Worm (Caenorhabditis elegans) whole organism, L3 larva: ENCODE results near the gene mig-21.

Experiments
- R02D3.7 ChIP-seq: fragments of 150-350 bp; optimal IDR thresholded peaks from 2 replicates; lab custom pipeline; 2014; ENCODE audit warnings: missing biosample characterization, missing genetic modification characterization
- ama-1 ChIP-seq: fragments of 150-350 bp; optimal IDR thresholded peaks from 2 replicates; lab custom pipeline; 2018
- ceh-16 ChIP-seq: sonication (generic microtip); optimal IDR thresholded peaks from 2 replicates; lab custom pipeline; 2017; ENCODE audit warnings: missing biosample characterization, missing genetic modification characterization
- ceh-28 ChIP-seq: fragments of 150-350 bp; optimal IDR thresholded peaks from 2 replicates; lab custom pipeline; 2014; ENCODE audit warnings: missing biosample characterization, missing genetic modification reagents, missing genetic modification characterization
- ceh-82 ChIP-seq: fragments of 150-350 bp; optimal IDR thresholded peaks from 2 replicates; lab custom pipeline; 2014; ENCODE audit warnings: missing biosample characterization, missing genetic modification characterization
- daf-12 ChIP-seq: fragments of 150-350 bp; optimal IDR thresholded peaks from 2 replicates; lab custom pipeline; 2014; ENCODE audit warnings: missing biosample characterization, missing genetic modification reagents, missing genetic modification characterization
- egl-27 ChIP-seq: sonication (generic microtip); optimal IDR thresholded peaks from 4 replicates; lab custom pipeline; 2017; ENCODE audit warnings: missing biosample characterization, missing genetic modification reagents, missing genetic modification characterization
- egl-5 ChIP-seq: fragments of 150-350 bp; optimal IDR thresholded peaks from 2 replicates; lab custom pipeline; 2017; ENCODE audit warnings: missing biosample characterization, missing genetic modification reagents, missing genetic modification characterization, inconsistent platforms
- elt-1 ChIP-seq: fragments of 150-350 bp; optimal IDR thresholded peaks from 2 replicates; lab custom pipeline; 2014; ENCODE audit warnings: missing biosample characterization, missing genetic modification characterization
- elt-2 ChIP-seq: sonication (generic microtip); optimal IDR thresholded peaks from 2 replicates; lab custom pipeline; 2016; ENCODE audit warnings: missing genetic modification reagents, mild to moderate bottlenecking, missing genetic modification characterization, missing compliant biosample characterization
- elt-3 ChIP-seq, 3 experiments: fragments of 150-350 bp in 1 of 3; sonication (generic microtip) in 2 of 3; optimal IDR thresholded peaks; 2 replicates in 2 of 3; 4 replicates in 1 of 3; lab custom pipeline; 2014 to 2017; ENCODE audit warnings: missing biosample characterization in 3 of 3, missing genetic modification characterization in 3 of 3
- eor-1 ChIP-seq, 2 experiments: fragments of 150-350 bp; optimal IDR thresholded peaks; 2 replicates each; lab custom pipeline; 2014 to 2018; ENCODE audit warnings: missing biosample characterization in 2 of 2, missing genetic modification characterization in 2 of 2
- fkh-2 ChIP-seq: fragments of 150-350 bp; optimal IDR thresholded peaks from 2 replicates; lab custom pipeline; 2014; ENCODE audit warnings: missing biosample characterization, missing genetic modification reagents, missing genetic modification characterization
- hmg-11 ChIP-seq: sonication (generic microtip); optimal IDR thresholded peaks from 2 replicates; lab custom pipeline; 2016; ENCODE audit warnings: missing genetic modification characterization, missing compliant biosample characterization
- jun-1 ChIP-seq: fragments of 150-350 bp; optimal IDR thresholded peaks from 2 replicates; lab custom pipeline; 2014; ENCODE audit warnings: missing biosample characterization, missing genetic modification reagents, missing genetic modification characterization
- lin-39 ChIP-seq: fragments of 150-350 bp; optimal IDR thresholded peaks from 2 replicates; lab custom pipeline; 2018; ENCODE audit warnings: missing biosample characterization, missing genetic modification reagents, missing genetic modification characterization
- lsy-12 ChIP-seq: sonication (generic microtip); optimal IDR thresholded peaks from 2 replicates; lab custom pipeline; 2016; ENCODE audit warnings: mild to moderate bottlenecking, missing genetic modification characterization, missing compliant biosample characterization
- mdl-1 ChIP-seq: fragments of 150-350 bp; optimal IDR thresholded peaks from 2 replicates; lab custom pipeline; 2014; ENCODE audit warnings: missing biosample characterization, missing genetic modification characterization
- mml-1 ChIP-seq: fragments of 150-350 bp; sonication (generic microtip); optimal IDR thresholded peaks from 3 replicates; lab custom pipeline; 2014; ENCODE audit warnings: missing biosample characterization, missing genetic modification characterization
- nfya-1 ChIP-seq: sonication (generic microtip); optimal IDR thresholded peaks from 2 replicates; lab custom pipeline; 2017; ENCODE audit warnings: missing genetic modification characterization, mild to moderate bottlenecking, missing compliant biosample characterization, antibody characterized with exemption, moderate library complexity; ENCODE audit not compliant: insufficient read depth
- nhr-11 ChIP-seq: fragments of 150-350 bp; optimal IDR thresholded peaks from 2 replicates; lab custom pipeline; 2014; ENCODE audit warnings: missing biosample characterization, missing genetic modification characterization
- nhr-12 ChIP-seq: fragments of 150-350 bp; optimal IDR thresholded peaks from 2 replicates; lab custom pipeline; 2014; ENCODE audit warnings: missing biosample characterization, missing genetic modification characterization
- nhr-23 ChIP-seq: fragments of 150-350 bp; optimal IDR thresholded peaks from 2 replicates; lab custom pipeline; 2014; ENCODE audit warnings: missing biosample characterization, missing genetic modification reagents, missing genetic modification characterization
- nhr-25 ChIP-seq: sonication (generic microtip); optimal IDR thresholded peaks from 2 replicates; lab custom pipeline; 2017; ENCODE audit warnings: missing biosample characterization, missing genetic modification characterization
- nhr-43 ChIP-seq: sonication (generic microtip); optimal IDR thresholded peaks from 2 replicates; lab custom pipeline; 2016; ENCODE audit warnings: mild to moderate bottlenecking, missing genetic modification characterization, missing compliant biosample characterization; ENCODE audit not compliant: poor library complexity, severe bottlenecking
- nhr-67 ChIP-seq: fragments of 150-350 bp; optimal IDR thresholded peaks from 2 replicates; lab custom pipeline; 2014; ENCODE audit warnings: missing biosample characterization, missing genetic modification characterization
- pha-4 ChIP-seq: fragments of 150-350 bp; optimal IDR thresholded peaks from 2 replicates; lab custom pipeline; 2014; ENCODE audit warnings: missing biosample characterization, missing genetic modification reagents, missing genetic modification characterization
- pqm-1 ChIP-seq: fragments of 150-350 bp; optimal IDR thresholded peaks from 2 replicates; lab custom pipeline; 2017; ENCODE audit warnings: missing biosample characterization, missing genetic modification characterization, inconsistent platforms
- sea-2 ChIP-seq: fragments of 150-350 bp; sonication (generic microtip); optimal IDR thresholded peaks from 4 replicates; lab custom pipeline; 2014; ENCODE audit warnings: missing biosample characterization, missing genetic modification reagents, missing genetic modification characterization
- tbx-2 ChIP-seq: sonication (generic microtip); optimal IDR thresholded peaks from 2 replicates; lab custom pipeline; 2016; ENCODE audit warnings: mild to moderate bottlenecking, missing genetic modification characterization, missing compliant biosample characterization
- unc-62 ChIP-seq: fragments of 150-350 bp; sonication (generic microtip); optimal IDR thresholded peaks from 4 replicates; lab custom pipeline; 2014; ENCODE audit warnings: missing biosample characterization, missing genetic modification reagents, missing genetic modification characterization
- zag-1 ChIP-seq: fragments of 150-350 bp; optimal IDR thresholded peaks from 2 replicates; lab custom pipeline; 2014; ENCODE audit warnings: missing biosample characterization, missing genetic modification characterization
- ztf-4 ChIP-seq: fragments of 150-350 bp; optimal IDR thresholded peaks from 2 replicates; lab custom pipeline; 2014; ENCODE audit warnings: missing biosample characterization, missing genetic modification characterization

The mig-21 gene

ce11 chrIII:5908408-5908807, 30.2 kb upstream of the mig-21 start, which contains the start of gene C28H8.3:
Gene C28H8.3 (plus strand): TSS chrIII:5908700.
- TF ChIP-seq unc-62 (GFP tag; lab: Kevin White, UChicago) (no peak), R02D3.7 (no peak), hmg-11 (tag; lab: Kevin White, UChicago) (no peak), ceh-28 (tag; lab: Kevin White, UChicago) (peak; percentile 1), ama-1 (lab: Kevin White, UChicago) (peak; percentile 27), tbx-2 (tag; lab: Kevin White, UChicago) (no peak), nhr-12 (tag; lab: Kevin White, UChicago) (no peak)

ce11 chrIII:5906749-5907148, 28.6 kb upstream of the mig-21 start, which contains the start of gene erd-2.2:
Gene erd-2.2 (plus strand): TSS chrIII:5907049.
- TF ChIP-seq jun-1 (no peak), elt-1 (tag; lab: Kevin White, UChicago) (no peak)

- TF ChIP-seq ceh-82 (tag; lab: Kevin White, UChicago) (no peak), nhr-12 (tag; lab: Kevin White, UChicago) (no peak), pha-4 (tag; lab: Kevin White, UChicago) (peak; percentile 13), nhr-23 (tag; lab: Kevin White, UChicago) (peak; percentile 10), nhr-25 (tag; lab: Kevin White, UChicago) (no peak), nfya-1 (tag; lab: Kevin White, UChicago) (peak; percentile 52), egl-5 (no peak), ceh-16 (tag; lab: Kevin White, UChicago) (no peak), elt-3 (tag; optimal IDR thresholded peaks at IDR 0.05; lab: Kevin White, UChicago) (no peak), daf-12 (no peak), hmg-11 (tag; lab: Kevin White, UChicago) (peak; percentile 61), unc-62 (GFP tag; lab: Kevin White, UChicago) (no peak), nhr-43 (tag; lab: Kevin White, UChicago) (no peak), ceh-28 (tag; lab: Kevin White, UChicago) (peak; percentile 54), mdl-1 (tag; lab: Kevin White, UChicago) (no peak), elt-1 (tag; lab: Kevin White, UChicago) (no peak), zag-1 (tag; lab: Kevin White, UChicago) (no peak), egl-27 (tag; lab: Kevin White, UChicago) (no peak), lsy-12 (tag; lab: Kevin White, UChicago) (no peak), mml-1 (tag; lab: Kevin White, UChicago) (no peak), R02D3.7 (no peak), nhr-67 (tag; lab: Kevin White, UChicago) (no peak), lin-39 (tag; lab: Kevin White, UChicago) (no peak)
Observed at ce11 chrIII:5906059-5906458, 27.9 kb upstream of the mig-21 start, which contains the start of gene dpff-1. Gene dpff-1 (minus strand): TSS chrIII:5906346.

- no peak for TF ChIP-seq sea-2 (GFP tag; lab: Kevin White, UChicago)
Observed at ce11 chrIII:5902558-5902957, 24.4 kb upstream of the mig-21 start.

ce11 chrIII:5900709-5901108, 22.5 kb upstream of the mig-21 start:
- TF ChIP-seq pqm-1 (peak; percentile 23), nhr-11 (tag; lab: Kevin White, UChicago) (no peak), ceh-82 (tag; lab: Kevin White, UChicago) (no peak), hmg-11 (tag; lab: Kevin White, UChicago) (peak; percentile 4), egl-5 (no peak), tbx-2 (tag; lab: Kevin White, UChicago) (no peak), ceh-28 (tag; lab: Kevin White, UChicago) (no peak), pha-4 (tag; lab: Kevin White, UChicago) (peak; percentile 50), eor-1 (tag; optimal IDR thresholded peaks at IDR 0.05; lab: Kevin White, UChicago) (no peak), elt-2 (tag; lab: Kevin White, UChicago) (peak; percentile 26), fkh-2 (tag; lab: Kevin White, UChicago) (no peak), ztf-4 (no peak), elt-1 (tag; lab: Kevin White, UChicago) (no peak), nhr-43 (tag; lab: Kevin White, UChicago) (no peak)
- TF ChIP-seq, all 47 proteins: peak for 4
